Worm (Caenorhabditis elegans) whole organism, L1 larva: ENCODE data around the gene Y67A10A.7.

Experiments used
- C16A3.4 ChIP-seq: fragments of 150-350 bp; optimal IDR thresholded peaks from 2 replicates; lab custom pipeline; 2014; ENCODE audit warnings: missing biosample characterization, missing genetic modification characterization
- F16B12.6 ChIP-seq: fragments of 150-350 bp; optimal IDR thresholded peaks from 2 replicates; lab custom pipeline; 2014; ENCODE audit warnings: missing biosample characterization, missing genetic modification characterization
- Y116A8C.19 ChIP-seq: sonication (generic microtip); optimal IDR thresholded peaks from 2 replicates; lab custom pipeline; 2016; ENCODE audit warnings: missing compliant biosample characterization, missing genetic modification characterization, borderline replicate concordance
- aha-1 ChIP-seq: fragments of 150-350 bp; optimal IDR thresholded peaks from 2 replicates; lab custom pipeline; 2014; ENCODE audit warnings: missing biosample characterization, missing genetic modification characterization
- alr-1 ChIP-seq: fragments of 200-800 bp; sonication (Bioruptor generic); optimal IDR thresholded peaks from 2 replicates; lab custom pipeline; 2018; ENCODE audit warnings: borderline replicate concordance, mild to moderate bottlenecking, missing genetic modification characterization, missing compliant biosample characterization
- ama-1 ChIP-seq: fragments of 150-350 bp; optimal IDR thresholded peaks from 2 replicates; lab custom pipeline; 2014
- ceh-63 ChIP-seq: fragments of 200-800 bp; sonication (Bioruptor generic); optimal IDR thresholded peaks from 2 replicates; lab custom pipeline; 2018; ENCODE audit warnings: mild to moderate bottlenecking, missing genetic modification characterization, missing compliant biosample characterization
- ceh-8 ChIP-seq: fragments of 200-800 bp; sonication (Bioruptor generic); optimal IDR thresholded peaks from 2 replicates; lab custom pipeline; 2018; ENCODE audit warnings: mild to moderate bottlenecking, missing genetic modification characterization, moderate library complexity, missing compliant biosample characterization
- ceh-88 ChIP-seq: fragments of 200-800 bp; sonication (Bioruptor generic); IDR thresholded peaks from 2 replicates; pipeline ENCODE4 v1.3.6; 2022; ENCODE audit warnings: missing genetic modification characterization, missing compliant biosample characterization
- ceh-90 ChIP-seq: sonication (generic microtip); optimal IDR thresholded peaks from 2 replicates; lab custom pipeline; 2016; ENCODE audit warnings: missing genetic modification characterization, missing compliant biosample characterization
- dsc-1 ChIP-seq: sonication (generic microtip); optimal IDR thresholded peaks from 2 replicates; lab custom pipeline; 2016; ENCODE audit warnings: mild to moderate bottlenecking, missing genetic modification characterization, missing compliant biosample characterization
- efl-1 ChIP-seq, 4 experiments: fragments of 150-350 bp; optimal IDR thresholded peaks in 3 of 4; peaks in 1 of 4; 1 replicate in 1 of 4; 2 replicates in 3 of 4; lab custom pipeline; 2014; ENCODE audit warnings: missing biosample characterization in 2 of 4, missing genetic modification characterization in 2 of 4, missing genetic modification reagents in 2 of 4
- efl-3 ChIP-seq: fragments of 200-800 bp; sonication (Bioruptor generic); optimal IDR thresholded peaks from 2 replicates; lab custom pipeline; 2018; ENCODE audit warnings: mild to moderate bottlenecking, missing genetic modification characterization, missing compliant biosample characterization
- egl-27 ChIP-seq, 2 experiments: fragments of 150-350 bp in 1 of 2; sonication (generic microtip); optimal IDR thresholded peaks; 3 replicates each; lab custom pipeline; 2017 to 2018; ENCODE audit warnings: missing biosample characterization in 2 of 2, missing genetic modification characterization in 2 of 2, missing genetic modification reagents in 2 of 2
- elt-2 ChIP-seq: sonication (generic microtip); optimal IDR thresholded peaks from 2 replicates; lab custom pipeline; 2016; ENCODE audit warnings: missing genetic modification characterization, mild to moderate bottlenecking, inconsistent platforms, missing compliant biosample characterization, missing genetic modification reagents
- fos-1 ChIP-seq: fragments of 150-350 bp; optimal IDR thresholded peaks from 2 replicates; lab custom pipeline; 2014; ENCODE audit warnings: missing biosample characterization, missing genetic modification characterization
- grh-1 ChIP-seq: fragments of 200-800 bp; sonication (Bioruptor generic); IDR thresholded peaks from 2 replicates; pipeline ENCODE4 v1.3.6; 2022; ENCODE audit warnings: missing genetic modification reagents, missing genetic modification characterization, missing compliant biosample characterization
- isw-1 ChIP-seq: fragments of 200-800 bp; sonication (Bioruptor generic); IDR thresholded peaks from 2 replicates; pipeline ENCODE4 v1.3.6; 2022; ENCODE audit warnings: missing genetic modification characterization, missing compliant biosample characterization
- jun-1 ChIP-seq: fragments of 150-350 bp; optimal IDR thresholded peaks from 2 replicates; lab custom pipeline; 2014; ENCODE audit warnings: missing biosample characterization, missing genetic modification reagents, missing genetic modification characterization
- lin-13 ChIP-seq: fragments of 150-350 bp; optimal IDR thresholded peaks from 2 replicates; lab custom pipeline; 2014; ENCODE audit warnings: missing biosample characterization, missing genetic modification reagents, missing genetic modification characterization
- lin-15B ChIP-seq: fragments of 150-350 bp; sonication (generic microtip); optimal IDR thresholded peaks from 3 replicates; lab custom pipeline; 2014; ENCODE audit warnings: missing biosample characterization, missing genetic modification characterization
- lin-39 ChIP-seq: fragments of 150-350 bp; optimal IDR thresholded peaks from 2 replicates; lab custom pipeline; 2014; ENCODE audit warnings: missing biosample characterization, missing genetic modification reagents, missing genetic modification characterization
- lir-3 ChIP-seq: sonication (generic microtip); optimal IDR thresholded peaks from 2 replicates; lab custom pipeline; 2016; ENCODE audit warnings: mild to moderate bottlenecking, missing genetic modification characterization, moderate library complexity, missing compliant biosample characterization; ENCODE audit not compliant: poor library complexity
- mab-9 ChIP-seq: fragments of 200-800 bp; sonication (Bioruptor generic); IDR thresholded peaks from 2 replicates; pipeline ENCODE4 v1.3.6; 2022; ENCODE audit warnings: missing genetic modification reagents, missing genetic modification characterization, missing compliant biosample characterization
- mdl-1 ChIP-seq, 2 experiments: fragments of 150-350 bp; optimal IDR thresholded peaks; 2 replicates each; lab custom pipeline; 2014 to 2017; ENCODE audit warnings: missing biosample characterization in 2 of 2, missing genetic modification characterization in 2 of 2, inconsistent platforms in 1 of 2
- mef-2 ChIP-seq: fragments of 150-350 bp; optimal IDR thresholded peaks from 2 replicates; lab custom pipeline; 2014; ENCODE audit warnings: missing biosample characterization, missing genetic modification characterization
- mep-1 ChIP-seq: fragments of 150-350 bp; optimal IDR thresholded peaks from 2 replicates; lab custom pipeline; 2014; ENCODE audit warnings: missing biosample characterization, missing genetic modification characterization
- nhr-28 ChIP-seq: fragments of 150-350 bp; optimal IDR thresholded peaks from 2 replicates; lab custom pipeline; 2014; ENCODE audit warnings: missing biosample characterization, missing genetic modification characterization
- nhr-47 ChIP-seq: sonication (generic microtip); optimal IDR thresholded peaks from 2 replicates; lab custom pipeline; 2016; ENCODE audit warnings: mild to moderate bottlenecking, missing genetic modification characterization, moderate library complexity, missing compliant biosample characterization
- nhr-71 ChIP-seq: sonication (generic microtip); optimal IDR thresholded peaks from 2 replicates; lab custom pipeline; 2016; ENCODE audit warnings: mild to moderate bottlenecking, missing genetic modification characterization, moderate library complexity, missing compliant biosample characterization
- nhr-76 ChIP-seq: sonication (generic microtip); optimal IDR thresholded peaks from 2 replicates; lab custom pipeline; 2017; ENCODE audit warnings: missing biosample characterization, missing genetic modification characterization
- nhr-90 ChIP-seq: sonication (generic microtip); optimal IDR thresholded peaks from 2 replicates; lab custom pipeline; 2016; ENCODE audit warnings: mild to moderate bottlenecking, missing genetic modification characterization, missing compliant biosample characterization; ENCODE audit not compliant: poor library complexity
- pqm-1 ChIP-seq: sonication (generic microtip); optimal IDR thresholded peaks from 3 replicates; lab custom pipeline; 2017; ENCODE audit warnings: missing biosample characterization, missing genetic modification characterization
- rnt-1 ChIP-seq: sonication (generic microtip); optimal IDR thresholded peaks from 2 replicates; lab custom pipeline; 2016; ENCODE audit warnings: mild to moderate bottlenecking, missing genetic modification characterization, moderate library complexity, missing compliant biosample characterization
- sox-4 ChIP-seq: sonication (generic microtip); optimal IDR thresholded peaks from 2 replicates; lab custom pipeline; 2016; ENCODE audit warnings: missing genetic modification characterization, missing compliant biosample characterization
- swsn-7 ChIP-seq: sonication (generic microtip); optimal IDR thresholded peaks from 2 replicates; lab custom pipeline; 2016; ENCODE audit warnings: missing genetic modification characterization, missing compliant biosample characterization
- tlp-1 ChIP-seq: fragments of 150-350 bp; optimal IDR thresholded peaks from 2 replicates; lab custom pipeline; 2014; ENCODE audit warnings: missing biosample characterization, missing genetic modification characterization
- unc-30 ChIP-seq: sonication (generic microtip); optimal IDR thresholded peaks from 2 replicates; lab custom pipeline; 2017; ENCODE audit warnings: missing biosample characterization, missing genetic modification characterization
- xbp-1 ChIP-seq: sonication (generic microtip); optimal IDR thresholded peaks from 2 replicates; lab custom pipeline; 2016; ENCODE audit warnings: missing genetic modification characterization, missing compliant biosample characterization
- zip-4 ChIP-seq: fragments of 200-800 bp; sonication (Bioruptor generic); optimal IDR thresholded peaks from 2 replicates; lab custom pipeline; 2018; ENCODE audit warnings: mild to moderate bottlenecking, missing genetic modification characterization, moderate library complexity, missing compliant biosample characterization
- ztf-11 ChIP-seq, 2 experiments: sonication (generic microtip); optimal IDR thresholded peaks; 2 replicates each; lab custom pipeline; 2016 to 2017; ENCODE audit warnings: missing genetic modification characterization in 2 of 2, missing biosample characterization in 1 of 2, missing compliant biosample characterization in 1 of 2
- ztf-4 ChIP-seq: fragments of 150-350 bp; optimal IDR thresholded peaks from 2 replicates; lab custom pipeline; 2014; ENCODE audit warnings: missing biosample characterization, missing genetic modification characterization

The Y67A10A.7 gene

DNA sequence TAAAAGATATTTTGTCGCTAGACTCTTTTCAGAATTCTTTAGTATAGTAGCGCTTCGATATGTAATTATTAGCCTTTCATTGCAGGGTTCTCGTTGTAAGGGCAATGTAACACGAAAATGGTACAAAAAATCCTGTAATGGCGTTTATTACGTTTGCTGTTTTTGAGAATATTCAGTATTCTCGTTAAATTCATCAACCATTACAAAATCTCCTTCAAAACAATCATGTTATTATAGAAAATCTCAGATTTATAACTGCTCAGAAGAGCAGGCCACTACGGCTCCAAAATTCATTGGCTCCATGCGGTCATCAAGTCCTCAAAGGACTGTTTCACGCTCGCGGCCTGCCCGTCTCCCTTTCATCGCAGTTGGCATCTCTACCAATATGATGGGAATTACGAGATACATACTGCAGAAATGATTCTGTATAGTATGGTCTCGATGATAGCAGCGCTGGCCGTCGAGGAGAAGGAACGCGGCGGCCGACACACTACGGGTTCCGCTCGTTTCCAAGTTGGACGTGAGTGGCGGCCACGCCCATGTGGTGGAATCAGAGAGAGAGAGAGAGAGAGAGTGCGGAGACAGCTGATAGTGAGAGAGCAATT, 47.1 kb upstream of the Y67A10A.7 start (continued):
- TF ChIP-seq nhr-90 (tag; lab: Kevin White, UChicago) (peak; percentile 96), efl-1 (optimal IDR thresholded peaks at IDR 0.05; lab: Kevin White, UChicago) (peak; percentile 39 to 63), efl-1 (GFP tag; optimal IDR thresholded peaks at IDR 0.05 in 1 of 2; lab: Kevin White, UChicago) (peak; percentile 36 to 93), aha-1 (no peak), ceh-8 (peak; percentile 31), ztf-11 (tag; optimal IDR thresholded peaks at IDR 0.05; lab: Kevin White, UChicago) (peak in 1 of 2 experiments; percentile 25), fos-1 (tag; lab: Kevin White, UChicago) (peak; percentile 36), ztf-4 (tag; lab: Kevin White, UChicago) (no peak), lin-13 (GFP tag; lab: Kevin White, UChicago) (peak; percentile 54), lin-15B (no peak), egl-27 (tag; optimal IDR thresholded peaks at IDR 0.05; lab: Kevin White, UChicago) (no peak), dsc-1 (tag; lab: Kevin White, UChicago) (peak; percentile 70), efl-3 (GFP tag; lab: Kevin White, UChicago) (no peak), xbp-1 (tag; lab: Kevin White, UChicago) (peak; percentile 70), tlp-1 (tag; lab: Kevin White, UChicago) (no peak), ama-1 (peak; percentile 69), swsn-7 (tag; lab: Kevin White, UChicago) (peak; percentile 85), isw-1 (GFP tag; lab: Robert Waterston, UW) (peak; percentile 36; the same call in 1 of the 2 replicates), ceh-88 (peak; percentile 60), unc-30 (tag; lab: Kevin White, UChicago) (no peak), ceh-90 (tag; lab: Kevin White, UChicago) (no peak), nhr-47 (tag; lab: Kevin White, UChicago) (peak; percentile 91), nhr-28 (tag; lab: Kevin White, UChicago) (no peak), mdl-1 (tag; optimal IDR thresholded peaks at IDR 0.05; lab: Kevin White, UChicago) (peak; percentile 11 to 68), zip-4 (peak; percentile 70), lir-3 (no peak), elt-2 (tag; lab: Kevin White, UChicago) (peak; percentile 91), alr-1 (tag; lab: Kevin White, UChicago) (no peak), Y116A8C.19 (tag; lab: Kevin White, UChicago) (no peak), pqm-1 (tag; lab: Kevin White, UChicago) (no peak), mab-9 (GFP tag; lab: Robert Waterston, UW) (peak; percentile 60; the same call in 1 of the 2 replicates), mef-2 (tag; lab: Kevin White, UChicago) (no peak), grh-1 (peak; percentile 84), lin-39 (tag; lab: Kevin White, UChicago) (peak; percentile 56), jun-1 (tag; lab: Kevin White, UChicago) (peak; percentile 34), nhr-71 (tag; lab: Kevin White, UChicago) (peak; percentile 93), ceh-63 (GFP tag; lab: Kevin White, UChicago) (no peak), rnt-1 (tag; lab: Kevin White, UChicago) (peak; percentile 94), mep-1 (tag; lab: Kevin White, UChicago) (peak; percentile 41), nhr-76 (tag; lab: Kevin White, UChicago) (no peak), F16B12.6 (no peak), C16A3.4 (tag; lab: Kevin White, UChicago) (peak; percentile 19), sox-4 (peak; percentile 18)
